Worm (Caenorhabditis elegans): ENCODE results near the gene cyn-7.

ce11 chrV:15191971-15192370 lies 4.8 kb upstream of the cyn-7 start:
- TF ChIP-seq eor-1 (tag; optimal IDR thresholded peaks at IDR 0.05) (no peak), fkh-10 (GFP tag; optimal IDR thresholded peaks at IDR 0.05) (no peak), sea-2 (GFP tag; optimal IDR thresholded peaks at IDR 0.05) (no peak), elt-1 (tag; optimal IDR thresholded peaks at IDR 0.05) (no peak), ZK546.5 (tag; optimal IDR thresholded peaks at IDR 0.05) (no peak), skn-1 (tag; optimal IDR thresholded peaks at IDR 0.05) (no peak)
